Fruit fly (Drosophila melanogaster) whole organism, embryonic: ENCODE measurements around the gene CG42271.

Experiments
- Adf1 ChIP-seq: fragments of 200-800 bp; sonication (Bioruptor generic); IDR thresholded peaks from 2 replicates; pipeline ENCODE4 v1.3.6; 2022; ENCODE audit warnings: missing biosample characterization, missing genetic modification characterization
- B-H1 ChIP-seq: fragments of 200-800 bp; sonication (Bioruptor generic); IDR thresholded peaks from 3 replicates; pipeline ENCODE4 v1.3.6; 2022; ENCODE audit warnings: missing biosample characterization, missing genetic modification characterization
- CG6254 ChIP-seq: fragments of 200-800 bp; sonication (Bioruptor generic); optimal IDR thresholded peaks from 3 replicates; lab custom pipeline; 2017; ENCODE audit warnings: mild to moderate bottlenecking, missing biosample characterization, missing genetic modification reagents, missing genetic modification characterization
- CG8924 ChIP-seq: fragments of 200-800 bp; optimal IDR thresholded peaks from 3 replicates; lab custom pipeline; 2019; ENCODE audit warnings: missing biosample characterization, mild to moderate bottlenecking, missing genetic modification characterization, moderate library complexity
- CHES-1-like ChIP-seq: fragments of 200-800 bp; sonication (Bioruptor generic); optimal IDR thresholded peaks from 2 replicates; lab custom pipeline; 2016; ENCODE audit warnings: missing biosample characterization, missing genetic modification characterization
- Kr ChIP-seq: fragments of 200-800 bp; sonication (Bioruptor generic); optimal IDR thresholded peaks from 2 replicates; lab custom pipeline; 2017; ENCODE audit warnings: missing biosample characterization, mild to moderate bottlenecking, missing genetic modification characterization
- Sin3A ChIP-seq: fragments of >200 bp; optimal IDR thresholded peaks from 2 replicates; lab custom pipeline; 2018
- Stat92E ChIP-seq, 3 experiments: fragments of >200 bp in 2 of 3; fragments of 200-800 bp in 1 of 3; sonication (Bioruptor generic) in 1 of 3; optimal IDR thresholded peaks; 2 replicates each; lab custom pipeline; 2017 to 2019; ENCODE audit warnings: missing biosample characterization in 3 of 3, missing genetic modification characterization in 3 of 3, mild to moderate bottlenecking in 1 of 3, moderate library complexity in 1 of 3
- ap ChIP-seq: fragments of 200-800 bp; sonication (Bioruptor generic); IDR thresholded peaks from 2 replicates; pipeline ENCODE4 v1.3.6; 2022; ENCODE audit warnings: missing biosample characterization, missing genetic modification characterization
- az2 ChIP-seq: fragments of 200-800 bp; sonication (Bioruptor generic); optimal IDR thresholded peaks from 3 replicates; lab custom pipeline; 2016; ENCODE audit warnings: missing biosample characterization, missing genetic modification characterization
- bowl ChIP-seq: fragments of 200-800 bp; sonication (Bioruptor generic); IDR thresholded peaks from 2 replicates; pipeline ENCODE4 v1.3.6; 2022; ENCODE audit warnings: missing biosample characterization, missing genetic modification characterization
- grn ChIP-seq: fragments of 200-800 bp; sonication (Bioruptor generic); optimal IDR thresholded peaks from 3 replicates; lab custom pipeline; 2017; ENCODE audit warnings: missing biosample characterization, missing genetic modification characterization

- TF ChIP-seq CG8924 (tag; lab: Kevin White, UChicago) (no peak), CG6254 (GFP tag; lab: Kevin White, UChicago) (no peak), az2 (no peak), CHES-1-like (no peak), Stat92E (GFP tag; optimal IDR thresholded peaks at IDR 0.05; lab: Kevin White, UChicago) (no peak), B-H1 (GFP tag; lab: Robert Waterston, UW) (no peak), bowl (no peak), ap (no peak), Sin3A (no peak), Kr (GFP tag; lab: Kevin White, UChicago) (no peak), grn (GFP tag; lab: Kevin White, UChicago) (no peak), Adf1 (no peak)
Measured at dm6 chrX:14265149-14265548, 31.3 kb upstream of the CG42271 start.
